Fruit fly (Drosophila melanogaster) whole organism, embryonic: ENCODE measurements around the gene Csk.

Experiments
- B-H2 ChIP-seq: fragments of 200-800 bp; sonication (Bioruptor generic); optimal IDR thresholded peaks from 2 replicates; lab custom pipeline; 2018; ENCODE audit warnings: missing biosample characterization, mild to moderate bottlenecking, missing genetic modification characterization
- Bgb ChIP-seq: fragments of 200-800 bp; sonication (Bioruptor generic); IDR thresholded peaks from 2 replicates; pipeline ENCODE4 v1.3.6; 2022; ENCODE audit warnings: missing biosample characterization, missing genetic modification characterization; ENCODE audit not compliant: partially characterized antibody
- CG10274 ChIP-seq: fragments of 200-800 bp; sonication (Bioruptor generic); optimal IDR thresholded peaks from 3 replicates; lab custom pipeline; 2017; ENCODE audit warnings: missing biosample characterization, mild to moderate bottlenecking, missing genetic modification characterization
- CG11696 ChIP-seq: fragments of 200-800 bp; sonication (Bioruptor generic); IDR thresholded peaks from 2 replicates; pipeline ENCODE4 v1.3.6; 2022; ENCODE audit warnings: missing biosample characterization, missing genetic modification characterization
- CG12155 ChIP-seq: fragments of 200-800 bp; sonication (Bioruptor generic); optimal IDR thresholded peaks from 3 replicates; lab custom pipeline; 2016; ENCODE audit warnings: missing biosample characterization, missing genetic modification characterization
- CG18619 ChIP-seq: fragments of 200-800 bp; sonication (Bioruptor generic); optimal IDR thresholded peaks from 3 replicates; lab custom pipeline; 2017; ENCODE audit warnings: missing biosample characterization, mild to moderate bottlenecking, missing genetic modification characterization
- CG31224 ChIP-seq: fragments of 200-800 bp; sonication (Bioruptor generic); IDR thresholded peaks from 2 replicates; pipeline ENCODE4 v1.3.6; 2022; ENCODE audit warnings: missing biosample characterization, missing genetic modification characterization
- CG31441 ChIP-seq: fragments of 200-800 bp; sonication (Bioruptor generic); IDR thresholded peaks from 2 replicates; pipeline ENCODE4 v1.3.6; 2022; ENCODE audit warnings: missing biosample characterization, missing genetic modification characterization
- CG32532 ChIP-seq: fragments of 200-800 bp; sonication (Bioruptor generic); IDR thresholded peaks from 2 replicates; pipeline ENCODE4 v1.3.6; 2022; ENCODE audit warnings: missing biosample characterization, missing genetic modification characterization
- CG34224 ChIP-seq: fragments of 200-800 bp; sonication (Bioruptor generic); IDR thresholded peaks from 3 replicates; pipeline ENCODE4 v1.3.6; 2022; ENCODE audit warnings: missing biosample characterization, missing genetic modification characterization; ENCODE audit not compliant: partially characterized antibody
- CG4328 ChIP-seq: fragments of 200-800 bp; sonication (Bioruptor generic); optimal IDR thresholded peaks from 3 replicates; lab custom pipeline; 2017; ENCODE audit warnings: missing biosample characterization, missing genetic modification reagents, missing genetic modification characterization
- CG43689 ChIP-seq: fragments of 200-800 bp; sonication (Bioruptor generic); IDR thresholded peaks from 2 replicates; pipeline ENCODE4 v1.3.6; 2022; ENCODE audit warnings: missing biosample characterization, missing genetic modification characterization
- CG4707 ChIP-seq: fragments of 200-800 bp; sonication (Bioruptor generic); optimal IDR thresholded peaks from 2 replicates; lab custom pipeline; 2018; ENCODE audit warnings: missing biosample characterization, mild to moderate bottlenecking, missing genetic modification characterization, moderate library complexity
- CG6689 ChIP-seq: fragments of 200-800 bp; sonication (Bioruptor generic); IDR thresholded peaks from 2 replicates; pipeline ENCODE4 v1.3.6; 2022; ENCODE audit warnings: missing biosample characterization, missing genetic modification characterization
- CG7357 ChIP-seq: fragments of 200-800 bp; sonication (Bioruptor generic); IDR thresholded peaks from 3 replicates; pipeline ENCODE4 v1.3.6; 2022; ENCODE audit warnings: missing biosample characterization, missing genetic modification characterization
- CG7963 ChIP-seq: fragments of 200-800 bp; sonication (Bioruptor generic); IDR thresholded peaks from 3 replicates; pipeline ENCODE4 v1.3.6; 2022; ENCODE audit warnings: missing biosample characterization, missing genetic modification characterization; ENCODE audit not compliant: partially characterized antibody
- CG8281 ChIP-seq: fragments of 200-800 bp; sonication (Bioruptor generic); optimal IDR thresholded peaks from 2 replicates; lab custom pipeline; 2018; ENCODE audit warnings: missing biosample characterization, mild to moderate bottlenecking, missing genetic modification characterization, moderate library complexity
- CG8944 ChIP-seq: fragments of 200-800 bp; sonication (Bioruptor generic); optimal IDR thresholded peaks from 3 replicates; lab custom pipeline; 2016; ENCODE audit warnings: missing biosample characterization, missing genetic modification characterization
- CG9215 ChIP-seq: fragments of 200-800 bp; sonication (Bioruptor generic); IDR thresholded peaks from 2 replicates; pipeline ENCODE4 v1.3.6; 2022; ENCODE audit warnings: missing biosample characterization, missing genetic modification characterization
- Dip2 ChIP-seq: fragments of 200-800 bp; sonication (Bioruptor generic); IDR thresholded peaks from 2 replicates; pipeline ENCODE4 v1.3.6; 2022; ENCODE audit warnings: missing biosample characterization, missing genetic modification characterization
- GATAe ChIP-seq: fragments of 200-800 bp; sonication (Bioruptor generic); conservative IDR thresholded peaks from 2 replicates; pipeline ENCODE4 v1.3.6; 2022; ENCODE audit warnings: missing biosample characterization, missing genetic modification characterization
- Gug ChIP-seq: fragments of 200-800 bp; sonication (Bioruptor generic); IDR thresholded peaks from 4 replicates; pipeline ENCODE4 v1.3.6; 2022; ENCODE audit warnings: missing biosample characterization, missing genetic modification characterization
- H15 ChIP-seq: fragments of 200-800 bp; sonication (Bioruptor generic); IDR thresholded peaks from 3 replicates; pipeline ENCODE4 v1.3.6; 2022; ENCODE audit warnings: missing biosample characterization, missing genetic modification characterization
- Hsf ChIP-seq: fragments of 200-800 bp; sonication (Bioruptor generic); optimal IDR thresholded peaks from 3 replicates; lab custom pipeline; 2016; ENCODE audit warnings: missing biosample characterization, missing genetic modification characterization
- Mad ChIP-seq: fragments of 200-800 bp; sonication (Bioruptor generic); optimal IDR thresholded peaks from 2 replicates; lab custom pipeline; 2016; ENCODE audit warnings: missing biosample characterization, missing genetic modification characterization
- Med ChIP-seq: fragments of 200-800 bp; sonication (Bioruptor generic); peaks from one replicate; lab custom pipeline; 2016; ENCODE audit warnings: missing biosample characterization, missing genetic modification characterization, mild to moderate bottlenecking, inconsistent platforms, moderate library complexity
- NC2α ChIP-seq: fragments of 200-800 bp; sonication (Bioruptor generic); optimal IDR thresholded peaks from 2 replicates; lab custom pipeline; 2016; ENCODE audit warnings: missing biosample characterization, missing genetic modification characterization
- NFAT ChIP-seq: fragments of 200-800 bp; sonication (Bioruptor generic); IDR thresholded peaks from 2 replicates; pipeline ENCODE4 v1.3.6; 2022; ENCODE audit warnings: missing biosample characterization, missing genetic modification characterization
- Opbp ChIP-seq: fragments of 200-800 bp; sonication (Bioruptor generic); IDR thresholded peaks from 3 replicates; pipeline ENCODE4 v1.3.6; 2022; ENCODE audit warnings: missing biosample characterization, missing genetic modification characterization; ENCODE audit not compliant: partially characterized antibody
- Optix ChIP-seq: fragments of 200-800 bp; sonication (Bioruptor generic); IDR thresholded peaks from 3 replicates; pipeline ENCODE4 v1.3.6; 2022; ENCODE audit warnings: missing biosample characterization, missing genetic modification characterization
- Spps ChIP-seq: fragments of 200-800 bp; sonication (Bioruptor generic); optimal IDR thresholded peaks from 2 replicates; lab custom pipeline; 2018; ENCODE audit warnings: missing biosample characterization, mild to moderate bottlenecking, missing genetic modification characterization
- Usf ChIP-seq: fragments of 200-800 bp; sonication (Bioruptor generic); optimal IDR thresholded peaks from 2 replicates; lab custom pipeline; 2017; ENCODE audit warnings: missing genotype, missing biosample characterization, missing genetic modification characterization
- br ChIP-seq: fragments of >200 bp; optimal IDR thresholded peaks from 2 replicates; lab custom pipeline; 2017
- chif ChIP-seq, 2 experiments: fragments of 200-800 bp; sonication (Bioruptor generic); optimal IDR thresholded peaks; 3 replicates each; lab custom pipeline; 2016; ENCODE audit warnings: missing biosample characterization in 2 of 2, missing genetic modification characterization in 2 of 2
- crc ChIP-seq: fragments of 200-800 bp; sonication (Bioruptor generic); optimal IDR thresholded peaks from 2 replicates; lab custom pipeline; 2016; ENCODE audit warnings: missing biosample characterization, missing genetic modification characterization
- danr ChIP-seq: fragments of 200-800 bp; sonication (Bioruptor generic); IDR thresholded peaks from 2 replicates; pipeline ENCODE4 v1.3.6; 2022; ENCODE audit warnings: missing biosample characterization, missing genetic modification characterization
- dpn ChIP-seq, 2 experiments: fragments of 200-800 bp; sonication (Bioruptor generic); optimal IDR thresholded peaks; 3 replicates each; lab custom pipeline; 2016; ENCODE audit warnings: missing biosample characterization in 2 of 2, missing genetic modification characterization in 2 of 2
- ems ChIP-seq: fragments of 200-800 bp; sonication (Bioruptor generic); optimal IDR thresholded peaks from 3 replicates; lab custom pipeline; 2016; ENCODE audit warnings: missing biosample characterization, missing genetic modification characterization
- grau ChIP-seq: fragments of 200-800 bp; optimal IDR thresholded peaks from 3 replicates; lab custom pipeline; 2019; ENCODE audit warnings: missing biosample characterization, mild to moderate bottlenecking, missing genetic modification characterization, moderate library complexity
- ham ChIP-seq: fragments of 200-800 bp; sonication (Bioruptor generic); IDR thresholded peaks from 2 replicates; pipeline ENCODE4 v1.3.6; 2022; ENCODE audit warnings: missing biosample characterization, missing genetic modification characterization
- ind ChIP-seq: fragments of 200-800 bp; sonication (Bioruptor generic); optimal IDR thresholded peaks from 3 replicates; lab custom pipeline; 2016; ENCODE audit warnings: missing biosample characterization, missing genetic modification characterization
- lilli ChIP-seq: fragments of 200-800 bp; sonication (Bioruptor generic); optimal IDR thresholded peaks from 3 replicates; lab custom pipeline; 2016; ENCODE audit warnings: missing biosample characterization, missing genetic modification characterization
- mam ChIP-seq: fragments of 200-800 bp; sonication (Bioruptor generic); optimal IDR thresholded peaks from 3 replicates; lab custom pipeline; 2016; ENCODE audit warnings: missing biosample characterization, missing genetic modification characterization
- pum ChIP-seq: fragments of 200-800 bp; sonication (Bioruptor generic); optimal IDR thresholded peaks from 2 replicates; lab custom pipeline; 2016; ENCODE audit warnings: missing biosample characterization, missing genetic modification characterization
- ranshi ChIP-seq: fragments of 200-800 bp; sonication (Bioruptor generic); IDR thresholded peaks from 2 replicates; pipeline ENCODE4 v1.3.6; 2022; ENCODE audit warnings: missing biosample characterization, missing genetic modification characterization
- scrt ChIP-seq: fragments of 200-800 bp; sonication (Bioruptor generic); optimal IDR thresholded peaks from 2 replicates; lab custom pipeline; 2018; ENCODE audit warnings: missing biosample characterization, mild to moderate bottlenecking, missing genetic modification characterization, moderate library complexity
- vnd ChIP-seq: fragments of 200-800 bp; sonication (Bioruptor generic); IDR thresholded peaks from 3 replicates; pipeline ENCODE4 v1.3.6; 2022; ENCODE audit warnings: missing biosample characterization, missing genetic modification characterization; ENCODE audit not compliant: partially characterized antibody
- z ChIP-seq: fragments of 200-800 bp; sonication (Bioruptor generic); IDR thresholded peaks from 3 replicates; pipeline ENCODE4 v1.3.6; 2022; ENCODE audit warnings: missing biosample characterization, missing genetic modification characterization
- zen ChIP-seq: fragments of 200-800 bp; sonication (Bioruptor generic); optimal IDR thresholded peaks from 3 replicates; lab custom pipeline; 2018; ENCODE audit warnings: missing biosample characterization, mild to moderate bottlenecking, missing genetic modification characterization, moderate library complexity
- zfh2 ChIP-seq: fragments of 200-800 bp; sonication (Bioruptor generic); optimal IDR thresholded peaks from 2 replicates; lab custom pipeline; 2016; ENCODE audit warnings: missing biosample characterization, missing genetic modification characterization

Csk gene

dm6 chr3R:11650105-11651039, at the start of gene Csk, which contains the start of gene Elp1 (continued):
- TF ChIP-seq CG9215 (GFP tag; lab: Robert Waterston, UW) (peak; percentile 42), grau (tag; lab: Kevin White, UChicago) (peak; percentile 69), B-H2 (GFP tag; lab: Kevin White, UChicago) (peak; percentile 49), Bgb (GFP tag; lab: Robert Waterston, UW) (peak; percentile 30; the same call in 1 of the 2 replicates), CG6689 (GFP tag; lab: Robert Waterston, UW) (no peak), Spps (tag; lab: Kevin White, UChicago) (peak; percentile 8), pum (GFP tag; lab: Kevin White, UChicago) (peak; percentile 12), danr (GFP tag; lab: Robert Waterston, UW) (no peak), Hsf (peak; percentile 25), mam (GFP tag; lab: Kevin White, UChicago) (peak; percentile 20), Gug (GFP tag; lab: Robert Waterston, UW) (0 out of 4 replicates have a peak, but pooled peaks have one; percentile 27), CG43689 (no peak), CG31224 (GFP tag; lab: Robert Waterston, UW) (no peak), CG4328 (GFP tag; lab: Kevin White, UChicago) (peak; percentile 41), br (lab: Kevin White, UChicago) (no peak), CG8281 (tag; lab: Kevin White, UChicago) (peak; percentile 5), CG4707 (GFP tag; lab: Kevin White, UChicago) (no peak), CG32532 (GFP tag; lab: Robert Waterston, UW) (peak; percentile 39; the same call in 1 of the 2 replicates), crc (GFP tag; lab: Kevin White, UChicago) (no peak), CG8944 (peak; percentile 31), CG7357 (GFP tag; lab: Robert Waterston, UW) (0 out of 3 replicates have a peak, but pooled peaks have one; percentile 31), lilli (peak; percentile 55), zen (peak; percentile 19), ham (GFP tag; lab: Robert Waterston, UW) (no peak), CG34224 (GFP tag; lab: Robert Waterston, UW) (no peak), CG11696 (no peak), Dip2 (GFP tag; lab: Robert Waterston, UW) (no peak), NC2α (GFP tag; lab: Kevin White, UChicago) (no peak), CG18619 (peak; percentile 31), chif (GFP tag; optimal IDR thresholded peaks at IDR 0.05; lab: Kevin White, UChicago) (no peak), CG12155 (GFP tag; lab: Kevin White, UChicago) (peak; percentile 57), Optix (GFP tag; lab: Robert Waterston, UW) (no peak), NFAT (GFP tag; lab: Robert Waterston, UW) (peak; percentile 56; the same call in 1 of the 2 replicates), ranshi (GFP tag; lab: Robert Waterston, UW) (no peak), GATAe (GFP tag; lab: Robert Waterston, UW) (no peak), dpn (GFP tag; optimal IDR thresholded peaks at IDR 0.05; lab: Kevin White, UChicago) (peak; percentile 50 to 63), CG7963 (GFP tag; lab: Robert Waterston, UW) (no peak), Med (peak; percentile 91), scrt (peak; percentile 26), Opbp (GFP tag; lab: Robert Waterston, UW) (0 out of 3 replicates have a peak, but pooled peaks have one; percentile 12), z (GFP tag; lab: Robert Waterston, UW) (no peak), Mad (GFP tag; lab: Kevin White, UChicago) (peak; percentile 41), ems (GFP tag; lab: Kevin White, UChicago) (peak; percentile 0), Usf (GFP tag; lab: Kevin White, UChicago) (no peak), ind (GFP tag; lab: Kevin White, UChicago) (peak; percentile 50), vnd (GFP tag; lab: Robert Waterston, UW) (no peak), zfh2 (peak; percentile 71), CG10274 (GFP tag; lab: Kevin White, UChicago) (no peak), CG31441 (peak; percentile 66; the same call in 1 of the 2 replicates), H15 (GFP tag; lab: Robert Waterston, UW) (no peak)
